Worm (Caenorhabditis elegans): ENCODE measurements around the gene srd-3.
A peak's percentile ranks its signal among the peaks of the same experiment; 100 is the strongest.
"Not testable (repeated sequence)": the region's sequence is repeated elsewhere in the genome, so short reads cannot be mapped to it uniquely, and the experiment has no call there.

Gene srd-3

DNA sequence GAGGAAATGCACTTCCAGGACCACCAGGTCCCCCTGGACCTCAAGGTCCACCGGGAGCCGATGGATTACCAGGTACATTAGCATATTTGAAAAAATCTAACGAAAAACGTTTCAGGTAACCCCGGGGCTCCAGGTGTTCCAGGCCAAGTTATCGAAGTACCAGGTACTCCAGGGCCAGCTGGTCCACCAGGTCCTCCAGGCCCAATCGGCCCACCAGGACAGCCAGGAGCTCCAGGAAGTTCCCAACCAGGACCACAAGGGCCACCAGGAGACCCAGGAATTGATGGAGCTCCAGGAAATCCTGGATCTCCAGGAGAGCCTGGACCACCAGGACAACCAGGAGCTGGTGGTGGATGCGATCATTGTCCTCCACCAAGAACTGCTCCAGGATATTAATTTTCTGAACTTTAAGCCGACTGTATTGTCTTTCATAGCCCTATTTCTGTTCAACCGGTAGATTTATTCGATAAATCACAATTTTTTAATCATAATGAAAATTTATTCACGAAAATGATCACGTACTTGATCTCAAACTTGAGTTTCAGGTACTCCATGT, 23.4 kb downstream of the srd-3 start:
- TF ChIP-seq ets-7 (tag; optimal IDR thresholded peaks at IDR 0.05) (no peak), tbx-37 (GFP tag; conservative IDR thresholded peaks at IDR 0.05) (no peak)

ce11 chrII:104234-104633, 24.6 kb downstream of the srd-3 start, which contains the start of gene col-68:
col-68 (plus strand) TSS chrII:104534.
- no peak for TF ChIP-seq aly-1 (tag; optimal IDR thresholded peaks at IDR 0.05)
- TF ChIP-seq ceh-13 (GFP tag; optimal IDR thresholded peaks at IDR 0.05), result no peak
- no peak for TF ChIP-seq F13C5.2 (tag; optimal IDR thresholded peaks at IDR 0.05)
- no peak for TF ChIP-seq flt-1 (GFP tag; IDR thresholded peaks at IDR 0.05)

DNA sequence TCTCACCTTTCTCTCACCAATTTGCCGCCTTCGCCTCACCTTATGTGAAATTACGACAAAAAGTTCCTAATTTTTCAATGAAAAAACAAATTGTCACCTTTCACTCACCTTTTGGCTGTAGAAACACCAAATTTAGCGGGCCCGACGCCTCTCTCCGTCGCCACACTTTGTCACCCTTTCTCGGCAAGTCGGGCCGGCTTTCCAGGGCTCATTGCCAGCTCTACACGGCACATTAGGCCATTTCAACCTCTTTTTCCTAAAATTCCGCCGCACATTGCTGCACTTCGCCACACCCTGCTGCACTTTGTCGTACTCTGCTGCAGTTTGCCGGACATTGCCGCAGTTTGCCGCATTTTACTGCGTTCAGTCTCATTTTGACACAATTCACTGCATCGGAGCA, 27.7 kb downstream of the srd-3 start:
- no peak for TF ChIP-seq ceh-36 (tag; optimal IDR thresholded peaks at IDR 0.05)
- no peak for TF ChIP-seq ama-1 (optimal IDR thresholded peaks at IDR 0.05)
- TF ChIP-seq sea-1 (GFP tag; conservative IDR thresholded peaks at IDR 0.05), result 0 out of 2 replicates have a peak, but pooled peaks have one; percentile 52

ce11 chrII:98894-99293, 29.9 kb downstream of the srd-3 start, which contains the start of gene C50D2.10:
C50D2.10 (plus strand) TSS chrII:99138.
- TF ChIP-seq sea-1 (GFP tag; conservative IDR thresholded peaks at IDR 0.05); flt-1 (GFP tag; IDR thresholded peaks at IDR 0.05); tbx-11 (GFP tag; IDR thresholded peaks at IDR 0.05): not testable (repeated sequence)

DNA sequence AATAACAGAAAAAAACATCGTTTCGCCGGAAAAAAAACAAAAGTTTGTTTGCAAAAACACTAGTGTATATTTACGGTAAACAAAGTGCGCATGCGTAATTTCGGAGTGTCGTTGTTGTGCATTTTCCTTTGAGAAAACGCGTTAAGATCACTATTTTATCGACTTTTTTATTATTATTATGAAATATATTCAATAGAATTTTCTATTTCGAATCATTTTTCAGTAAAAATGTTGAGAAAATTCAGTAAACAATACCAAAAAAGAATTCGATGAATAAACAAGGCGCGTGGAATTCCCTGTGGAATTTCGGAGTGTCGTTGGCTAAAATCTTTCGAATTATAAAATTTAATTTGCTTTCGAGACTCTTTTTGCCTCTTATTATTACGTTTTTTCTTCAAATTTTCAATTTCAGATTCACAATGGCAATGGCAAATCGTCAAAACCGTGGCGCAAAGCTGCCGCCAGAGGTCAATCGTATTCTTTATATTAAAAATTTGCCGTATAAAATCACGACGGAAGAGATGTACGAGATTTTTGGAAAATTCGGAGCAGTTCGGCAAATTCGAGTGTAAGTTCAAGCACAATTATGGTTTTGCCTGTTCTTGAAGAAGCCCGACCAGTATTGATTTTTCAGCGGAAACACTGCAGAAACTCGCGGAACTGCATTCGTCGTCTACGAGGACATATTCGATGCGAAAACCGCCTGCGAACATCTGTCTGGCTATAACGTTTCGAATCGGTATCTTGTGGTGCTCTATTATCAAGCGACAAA, 30.7 kb downstream of the srd-3 start, which contains the start of the genes luc-7L3 and sftb-6:
Gene luc-7L3 (minus strand): TSS at position 36 of the 772 bp plus-strand sequence.
Gene sftb-6 (plus strand): TSS at position 413 of the 772 bp plus-strand sequence.
- TF ChIP-seq hmbx-1 (tag; optimal IDR thresholded peaks at IDR 0.05), result peak; percentile 40
- no peak for TF ChIP-seq flt-1 (GFP tag; IDR thresholded peaks at IDR 0.05)
- TF ChIP-seq F13C5.2 (tag; optimal IDR thresholded peaks at IDR 0.05), result peak; percentile 69

ce11 chrII:95177-95576, 33.7 kb downstream of the srd-3 start, which contains the start of gene C50D2.7:
C50D2.7 (minus strand) TSS chrII:95277.
- TF ChIP-seq tbx-37 (GFP tag; conservative IDR thresholded peaks at IDR 0.05) (no peak), pes-1 (GFP tag; IDR thresholded peaks at IDR 0.05) (no peak), hnd-1 (tag; optimal IDR thresholded peaks at IDR 0.05) (no peak), tbx-11 (GFP tag; IDR thresholded peaks at IDR 0.05) (no peak), sea-1 (GFP tag; conservative IDR thresholded peaks at IDR 0.05) (no peak)

DNA sequence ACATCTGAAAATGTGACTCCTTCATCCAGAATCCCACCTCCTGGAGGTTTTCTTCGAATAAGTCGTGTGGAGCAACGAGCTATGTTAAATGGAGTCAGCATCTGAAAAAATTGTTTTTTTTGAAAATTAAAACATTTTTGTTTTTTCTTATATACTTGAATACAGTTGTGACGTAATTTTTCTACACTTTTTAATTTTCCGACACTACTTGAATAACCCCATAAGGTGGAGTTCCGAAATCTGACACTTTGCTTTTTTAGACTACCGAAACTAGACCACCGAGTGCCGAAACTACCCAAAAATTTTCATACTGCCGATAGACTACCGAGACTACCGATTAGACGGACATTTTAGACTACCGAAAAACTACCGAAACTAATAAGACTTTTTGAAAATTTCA, 37.4 kb downstream of the srd-3 start, which contains the start of gene mcat-1:
Gene mcat-1 (minus strand): TSS at position 101 of the 400 bp plus-strand sequence.
- TF ChIP-seq ceh-36 (tag; optimal IDR thresholded peaks at IDR 0.05) (no peak), hnd-1 (tag; optimal IDR thresholded peaks at IDR 0.05) (no peak), flt-1 (GFP tag; IDR thresholded peaks at IDR 0.05) (no peak), sea-1 (GFP tag; conservative IDR thresholded peaks at IDR 0.05) (no peak), B0310.2 (tag; optimal IDR thresholded peaks at IDR 0.05) (no peak), ceh-13 (GFP tag; optimal IDR thresholded peaks at IDR 0.05) (no peak), tra-4 (tag; optimal IDR thresholded peaks at IDR 0.05) (no peak), F13C5.2 (tag; optimal IDR thresholded peaks at IDR 0.05) (no peak), aly-1 (tag; optimal IDR thresholded peaks at IDR 0.05) (no peak), hmbx-1 (tag; optimal IDR thresholded peaks at IDR 0.05) (no peak), hmg-4 (GFP tag; optimal IDR thresholded peaks at IDR 0.05) (no peak), ama-1 (optimal IDR thresholded peaks at IDR 0.05) (no peak), pes-1 (GFP tag; IDR thresholded peaks at IDR 0.05) (no peak), ets-7 (tag; optimal IDR thresholded peaks at IDR 0.05) (no peak), scrt-1 (GFP tag; IDR thresholded peaks at IDR 0.05) (no peak), tbx-11 (GFP tag; IDR thresholded peaks at IDR 0.05) (no peak)

DNA sequence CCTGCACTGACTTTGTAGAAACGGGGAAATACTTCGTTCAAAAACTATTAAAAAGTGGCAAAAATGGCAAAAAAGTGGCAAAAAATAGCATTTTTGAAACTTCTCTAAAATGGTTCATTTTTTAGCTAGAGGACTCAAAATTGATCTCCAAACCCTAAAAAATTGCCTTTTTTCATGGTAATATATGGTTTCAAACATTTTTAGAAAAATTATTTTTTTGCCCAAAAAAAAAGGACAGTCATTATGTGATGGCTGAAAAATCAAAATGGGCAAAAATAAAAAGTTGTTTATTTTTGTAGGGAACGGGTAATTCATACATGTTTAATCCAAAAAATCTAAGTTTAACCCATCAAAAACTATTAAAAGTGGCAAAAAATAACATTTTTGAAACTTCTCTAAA, 40.9 kb downstream of the srd-3 start:
- TF ChIP-seq aly-1 (tag; optimal IDR thresholded peaks at IDR 0.05) (no peak), scrt-1 (GFP tag; IDR thresholded peaks at IDR 0.05) (no peak), ama-1 (optimal IDR thresholded peaks at IDR 0.05) (no peak), ceh-36 (tag; optimal IDR thresholded peaks at IDR 0.05) (no peak), tbx-11 (GFP tag; IDR thresholded peaks at IDR 0.05) (no peak), hmg-4 (GFP tag; optimal IDR thresholded peaks at IDR 0.05) (no peak), ceh-13 (GFP tag; optimal IDR thresholded peaks at IDR 0.05) (no peak), hmbx-1 (tag; optimal IDR thresholded peaks at IDR 0.05) (no peak), sea-1 (GFP tag; conservative IDR thresholded peaks at IDR 0.05) (no peak), flt-1 (GFP tag; IDR thresholded peaks at IDR 0.05) (no peak), tbx-37 (GFP tag; conservative IDR thresholded peaks at IDR 0.05) (no peak), F13C5.2 (tag; optimal IDR thresholded peaks at IDR 0.05) (no peak), B0310.2 (tag; optimal IDR thresholded peaks at IDR 0.05) (no peak), pes-1 (GFP tag; IDR thresholded peaks at IDR 0.05) (no peak), tra-4 (tag; optimal IDR thresholded peaks at IDR 0.05) (no peak), ets-7 (tag; optimal IDR thresholded peaks at IDR 0.05) (no peak)
